Worm (Caenorhabditis elegans) whole organism, L3 larva: ENCODE measurements around the gene srg-6.

Experiments
- ZK546.5 ChIP-seq: sonication (generic microtip); optimal IDR thresholded peaks from 2 replicates; lab custom pipeline; 2017; ENCODE audit warnings: missing biosample characterization, missing genetic modification characterization
- aly-2 ChIP-seq: fragments of 150-350 bp; optimal IDR thresholded peaks from 2 replicates; lab custom pipeline; 2014; ENCODE audit warnings: missing biosample characterization, missing genetic modification characterization
- ama-1 ChIP-seq: fragments of 150-350 bp; optimal IDR thresholded peaks from 2 replicates; lab custom pipeline; 2018
- ceh-28 ChIP-seq: fragments of 150-350 bp; optimal IDR thresholded peaks from 2 replicates; lab custom pipeline; 2014; ENCODE audit warnings: missing biosample characterization, missing genetic modification reagents, missing genetic modification characterization
- ceh-82 ChIP-seq: fragments of 150-350 bp; optimal IDR thresholded peaks from 2 replicates; lab custom pipeline; 2014; ENCODE audit warnings: missing biosample characterization, missing genetic modification characterization
- ceh-9 ChIP-seq: sonication (generic microtip); optimal IDR thresholded peaks from 2 replicates; lab custom pipeline; 2018; ENCODE audit warnings: missing biosample characterization, missing genetic modification characterization
- daf-12 ChIP-seq: fragments of 150-350 bp; optimal IDR thresholded peaks from 2 replicates; lab custom pipeline; 2014; ENCODE audit warnings: missing biosample characterization, missing genetic modification reagents, missing genetic modification characterization
- egl-27 ChIP-seq: sonication (generic microtip); optimal IDR thresholded peaks from 4 replicates; lab custom pipeline; 2017; ENCODE audit warnings: missing biosample characterization, missing genetic modification reagents, missing genetic modification characterization
- elt-1 ChIP-seq: fragments of 150-350 bp; optimal IDR thresholded peaks from 2 replicates; lab custom pipeline; 2014; ENCODE audit warnings: missing biosample characterization, missing genetic modification characterization
- elt-2 ChIP-seq: sonication (generic microtip); optimal IDR thresholded peaks from 2 replicates; lab custom pipeline; 2016; ENCODE audit warnings: missing genetic modification reagents, mild to moderate bottlenecking, missing genetic modification characterization, missing compliant biosample characterization
- elt-3 ChIP-seq, 3 experiments: fragments of 150-350 bp in 1 of 3; sonication (generic microtip) in 2 of 3; optimal IDR thresholded peaks; 2 replicates in 2 of 3; 4 replicates in 1 of 3; lab custom pipeline; 2014 to 2017; ENCODE audit warnings: missing biosample characterization in 3 of 3, missing genetic modification characterization in 3 of 3
- fkh-10 ChIP-seq: sonication (generic microtip); optimal IDR thresholded peaks from 2 replicates; lab custom pipeline; 2017; ENCODE audit warnings: missing biosample characterization, missing genetic modification reagents, missing genetic modification characterization
- fkh-2 ChIP-seq: fragments of 150-350 bp; optimal IDR thresholded peaks from 2 replicates; lab custom pipeline; 2014; ENCODE audit warnings: missing biosample characterization, missing genetic modification reagents, missing genetic modification characterization
- fos-1 ChIP-seq: fragments of 150-350 bp; optimal IDR thresholded peaks from 2 replicates; lab custom pipeline; 2014; ENCODE audit warnings: missing biosample characterization, missing genetic modification characterization
- jun-1 ChIP-seq: fragments of 150-350 bp; optimal IDR thresholded peaks from 2 replicates; lab custom pipeline; 2014; ENCODE audit warnings: missing biosample characterization, missing genetic modification reagents, missing genetic modification characterization
- lin-39 ChIP-seq: fragments of 150-350 bp; optimal IDR thresholded peaks from 2 replicates; lab custom pipeline; 2018; ENCODE audit warnings: missing biosample characterization, missing genetic modification reagents, missing genetic modification characterization
- lsy-12 ChIP-seq: sonication (generic microtip); optimal IDR thresholded peaks from 2 replicates; lab custom pipeline; 2016; ENCODE audit warnings: mild to moderate bottlenecking, missing genetic modification characterization, missing compliant biosample characterization
- mdl-1 ChIP-seq: fragments of 150-350 bp; optimal IDR thresholded peaks from 2 replicates; lab custom pipeline; 2014; ENCODE audit warnings: missing biosample characterization, missing genetic modification characterization
- mml-1 ChIP-seq: fragments of 150-350 bp; sonication (generic microtip); optimal IDR thresholded peaks from 3 replicates; lab custom pipeline; 2014; ENCODE audit warnings: missing biosample characterization, missing genetic modification characterization
- nfya-1 ChIP-seq: sonication (generic microtip); optimal IDR thresholded peaks from 2 replicates; lab custom pipeline; 2017; ENCODE audit warnings: missing genetic modification characterization, mild to moderate bottlenecking, missing compliant biosample characterization, antibody characterized with exemption, moderate library complexity; ENCODE audit not compliant: insufficient read depth
- nhr-11 ChIP-seq: fragments of 150-350 bp; optimal IDR thresholded peaks from 2 replicates; lab custom pipeline; 2014; ENCODE audit warnings: missing biosample characterization, missing genetic modification characterization
- nhr-67 ChIP-seq: fragments of 150-350 bp; optimal IDR thresholded peaks from 2 replicates; lab custom pipeline; 2014; ENCODE audit warnings: missing biosample characterization, missing genetic modification characterization
- nhr-76 ChIP-seq: fragments of 150-350 bp; sonication (generic microtip); optimal IDR thresholded peaks from 5 replicates; lab custom pipeline; 2014; ENCODE audit warnings: missing biosample characterization, missing genetic modification characterization
- nhr-77 ChIP-seq: fragments of 150-350 bp; optimal IDR thresholded peaks from 2 replicates; lab custom pipeline; 2014; ENCODE audit warnings: missing biosample characterization, missing genetic modification characterization
- pha-4 ChIP-seq: fragments of 150-350 bp; optimal IDR thresholded peaks from 2 replicates; lab custom pipeline; 2014; ENCODE audit warnings: missing biosample characterization, missing genetic modification reagents, missing genetic modification characterization
- pqm-1 ChIP-seq: fragments of 150-350 bp; optimal IDR thresholded peaks from 2 replicates; lab custom pipeline; 2017; ENCODE audit warnings: missing biosample characterization, missing genetic modification characterization, inconsistent platforms
- sea-2 ChIP-seq: fragments of 150-350 bp; sonication (generic microtip); optimal IDR thresholded peaks from 4 replicates; lab custom pipeline; 2014; ENCODE audit warnings: missing biosample characterization, missing genetic modification reagents, missing genetic modification characterization
- skn-1 ChIP-seq: fragments of 150-350 bp; optimal IDR thresholded peaks from 2 replicates; lab custom pipeline; 2014; ENCODE audit warnings: missing biosample characterization, missing genetic modification characterization
- snpc-4 ChIP-seq: fragments of 150-350 bp; optimal IDR thresholded peaks from 2 replicates; lab custom pipeline; 2014; ENCODE audit warnings: missing biosample characterization, missing genetic modification characterization
- tbx-2 ChIP-seq: sonication (generic microtip); optimal IDR thresholded peaks from 2 replicates; lab custom pipeline; 2016; ENCODE audit warnings: mild to moderate bottlenecking, missing genetic modification characterization, missing compliant biosample characterization
- unc-62 ChIP-seq: fragments of 150-350 bp; sonication (generic microtip); optimal IDR thresholded peaks from 4 replicates; lab custom pipeline; 2014; ENCODE audit warnings: missing biosample characterization, missing genetic modification reagents, missing genetic modification characterization
- zag-1 ChIP-seq: fragments of 150-350 bp; optimal IDR thresholded peaks from 2 replicates; lab custom pipeline; 2014; ENCODE audit warnings: missing biosample characterization, missing genetic modification characterization
- ztf-11 ChIP-seq: fragments of 150-350 bp; optimal IDR thresholded peaks from 2 replicates; lab custom pipeline; 2014; ENCODE audit warnings: missing biosample characterization, missing genetic modification characterization
- ztf-4 ChIP-seq: fragments of 150-350 bp; optimal IDR thresholded peaks from 2 replicates; lab custom pipeline; 2014; ENCODE audit warnings: missing biosample characterization, missing genetic modification characterization

srg-6 gene

ce11 chrIII:6265911-6266310 is at the start of gene srg-6:
Gene srg-6 (minus strand): TSS chrIII:6266011.
- no peak for TF ChIP-seq sea-2 (GFP tag; lab: Kevin White, UChicago)
- TF ChIP-seq mdl-1 (tag; lab: Kevin White, UChicago) = no peak
- no peak for TF ChIP-seq pqm-1 (tag; lab: Kevin White, UChicago)
- no peak for TF ChIP-seq nhr-77 (tag; lab: Kevin White, UChicago)
- TF ChIP-seq, all 47 proteins: peak for 0

ce11 chrIII:6315515-6315914 is 49.7 kb upstream of the srg-6 start:
- TF ChIP-seq tbx-2 (tag; lab: Kevin White, UChicago) (no peak), elt-3 (tag; optimal IDR thresholded peaks at IDR 0.05; lab: Kevin White, UChicago) (no peak), ZK546.5 (no peak), pqm-1 (tag; lab: Kevin White, UChicago) (no peak), lsy-12 (no peak), nhr-76 (no peak), ztf-4 (tag; lab: Kevin White, UChicago) (no peak), jun-1 (tag; lab: Kevin White, UChicago) (no peak)

ce11 chrIII:6312244-6312643 is 46.4 kb upstream of the srg-6 start:
- TF ChIP-seq ceh-9 (tag; lab: Kevin White, UChicago) (no peak), mml-1 (tag; lab: Kevin White, UChicago) (no peak), unc-62 (GFP tag; lab: Kevin White, UChicago) (no peak), elt-2 (tag; lab: Kevin White, UChicago) (no peak), nhr-11 (tag; lab: Kevin White, UChicago) (no peak), ztf-11 (tag; lab: Kevin White, UChicago) (no peak), nhr-67 (tag; lab: Kevin White, UChicago) (no peak), fkh-2 (tag; lab: Kevin White, UChicago) (no peak), aly-2 (tag; lab: Kevin White, UChicago) (no peak), daf-12 (tag; lab: Kevin White, UChicago) (no peak), skn-1 (tag; lab: Kevin White, UChicago) (no peak), elt-3 (tag; optimal IDR thresholded peaks at IDR 0.05; lab: Kevin White, UChicago) (no peak), zag-1 (tag; lab: Kevin White, UChicago) (no peak)
- TF ChIP-seq, all 47 proteins: peak for 0

ce11 chrIII:6311452-6311851 is 45.6 kb upstream of the srg-6 start:
- TF ChIP-seq lin-39 (tag; lab: Kevin White, UChicago) = peak; percentile 26
- TF ChIP-seq pha-4 (tag; lab: Kevin White, UChicago) = no peak

ce11 chrIII:6310352-6310751 is 44.5 kb upstream of the srg-6 start:
- TF ChIP-seq ztf-4 (tag; lab: Kevin White, UChicago) (no peak), fkh-10 (GFP tag; lab: Kevin White, UChicago) (peak; percentile 43), ceh-28 (no peak), skn-1 (tag; lab: Kevin White, UChicago) (no peak), ZK546.5 (no peak), ztf-11 (tag; lab: Kevin White, UChicago) (no peak)

- no peak for TF ChIP-seq ama-1
- TF ChIP-seq ztf-11 (tag; lab: Kevin White, UChicago) = no peak
- TF ChIP-seq fos-1 (tag; lab: Kevin White, UChicago) = no peak
- no peak for TF ChIP-seq elt-2 (tag; lab: Kevin White, UChicago)
These were observed 43.3 kb upstream of the srg-6 start, which contains the start of gene gar-2 for ce11 chrIII:6309066-6309465. Gene gar-2 (plus strand): TSS chrIII:6309366.

ce11 chrIII:6307832-6308231 is 42.0 kb upstream of the srg-6 start:
- TF ChIP-seq ceh-82 = no peak
- no peak for TF ChIP-seq ceh-9 (tag; lab: Kevin White, UChicago)
- peak; percentile 41 for TF ChIP-seq nfya-1 (tag; lab: Kevin White, UChicago)
- TF ChIP-seq egl-27 (tag; lab: Kevin White, UChicago) = no peak
- no peak for TF ChIP-seq snpc-4 (tag; lab: Kevin White, UChicago)
- no peak for TF ChIP-seq daf-12 (tag; lab: Kevin White, UChicago)
- peak; percentile 67 for TF ChIP-seq elt-1
- TF ChIP-seq fkh-10 (GFP tag; lab: Kevin White, UChicago) = peak; percentile 22
- TF ChIP-seq lsy-12 = no peak
- TF ChIP-seq ztf-4 (tag; lab: Kevin White, UChicago) = no peak
